Worm (Caenorhabditis elegans) whole organism, mixed stage, embryonic: ENCODE data around the gene col-180.
A peak's percentile ranks its signal among the peaks of the same experiment; 100 is the strongest.

ENCODE experiments used
- M03D4.4 ChIP-seq: sonication (generic microtip); optimal IDR thresholded peaks from 2 replicates; lab custom pipeline; 2017; ENCODE audit warnings: mild to moderate bottlenecking, missing genetic modification characterization, missing compliant biosample characterization
- bed-3 ChIP-seq: fragments of 200-800 bp; sonication (Bioruptor generic); optimal IDR thresholded peaks from 3 replicates; lab custom pipeline; 2018; ENCODE audit warnings: mild to moderate bottlenecking, missing genetic modification characterization, moderate library complexity, missing compliant biosample characterization
- blmp-1 ChIP-seq: fragments of 150-350 bp; optimal IDR thresholded peaks from 2 replicates; lab custom pipeline; 2014; ENCODE audit warnings: missing biosample characterization, missing genetic modification characterization
- ceh-39 ChIP-seq: fragments of 150-350 bp; optimal IDR thresholded peaks from 2 replicates; lab custom pipeline; 2014; ENCODE audit warnings: missing biosample characterization, missing genetic modification characterization
- ceh-43 ChIP-seq: fragments of 200-800 bp; sonication (Bioruptor generic); optimal IDR thresholded peaks from 2 replicates; lab custom pipeline; 2018; ENCODE audit warnings: mild to moderate bottlenecking, missing genetic modification characterization, moderate library complexity, missing compliant biosample characterization
- ceh-83 ChIP-seq: fragments of 200-800 bp; sonication (Bioruptor generic); optimal IDR thresholded peaks from 2 replicates; lab custom pipeline; 2018; ENCODE audit warnings: mild to moderate bottlenecking, missing genetic modification characterization, missing compliant biosample characterization
- ces-1 ChIP-seq: fragments of 150-350 bp; optimal IDR thresholded peaks from 2 replicates; lab custom pipeline; 2014; ENCODE audit warnings: missing biosample characterization, missing genetic modification reagents, missing genetic modification characterization
- cnd-1 ChIP-seq: fragments of 200-800 bp; sonication (Bioruptor generic); optimal IDR thresholded peaks from 2 replicates; lab custom pipeline; 2018; ENCODE audit warnings: mild to moderate bottlenecking, missing genetic modification characterization, missing compliant biosample characterization
- drap-1 ChIP-seq: fragments of 200-800 bp; sonication (Bioruptor generic); optimal IDR thresholded peaks from 3 replicates; lab custom pipeline; 2018; ENCODE audit warnings: mild to moderate bottlenecking, missing genetic modification characterization, missing compliant biosample characterization
- elt-3 ChIP-seq: fragments of 150-350 bp; optimal IDR thresholded peaks from 2 replicates; lab custom pipeline; 2014; ENCODE audit warnings: missing biosample characterization, missing genetic modification characterization
- flh-1 ChIP-seq: fragments of 200-800 bp; sonication (Bioruptor generic); optimal IDR thresholded peaks from 2 replicates; lab custom pipeline; 2018; ENCODE audit warnings: mild to moderate bottlenecking, missing genetic modification characterization, moderate library complexity, missing compliant biosample characterization
- ham-2 ChIP-seq: fragments of 200-800 bp; sonication (Bioruptor generic); optimal IDR thresholded peaks from 2 replicates; lab custom pipeline; 2018; ENCODE audit warnings: mild to moderate bottlenecking, missing genetic modification characterization, missing compliant biosample characterization
- hlh-1 ChIP-seq: fragments of 150-350 bp; optimal IDR thresholded peaks from 2 replicates; lab custom pipeline; 2014; ENCODE audit warnings: missing biosample characterization, missing genetic modification reagents, missing genetic modification characterization
- lin-13 ChIP-seq: fragments of 150-350 bp; optimal IDR thresholded peaks from 2 replicates; lab custom pipeline; 2014; ENCODE audit warnings: missing biosample characterization, missing genetic modification characterization
- lin-32 ChIP-seq: fragments of 200-800 bp; sonication (Bioruptor generic); optimal IDR thresholded peaks from 2 replicates; lab custom pipeline; 2018; ENCODE audit warnings: mild to moderate bottlenecking, missing genetic modification characterization, missing compliant biosample characterization
- lsy-2 ChIP-seq: fragments of 150-350 bp; optimal IDR thresholded peaks from 2 replicates; lab custom pipeline; 2014; ENCODE audit warnings: missing biosample characterization, missing genetic modification characterization
- mab-5 ChIP-seq: fragments of 150-350 bp; optimal IDR thresholded peaks from 2 replicates; lab custom pipeline; 2014; ENCODE audit warnings: missing biosample characterization, missing genetic modification characterization
- mep-1 ChIP-seq: fragments of 150-350 bp; optimal IDR thresholded peaks from 2 replicates; lab custom pipeline; 2017; ENCODE audit warnings: missing biosample characterization, missing genetic modification reagents, missing genetic modification characterization, inconsistent platforms
- nhr-12 ChIP-seq: fragments of 150-350 bp; optimal IDR thresholded peaks from 2 replicates; lab custom pipeline; 2014; ENCODE audit warnings: missing biosample characterization, missing genetic modification characterization
- nhr-2 ChIP-seq: fragments of 150-350 bp; optimal IDR thresholded peaks from 2 replicates; lab custom pipeline; 2014; ENCODE audit warnings: missing biosample characterization, missing genetic modification characterization
- nhr-76 ChIP-seq: sonication (generic microtip); optimal IDR thresholded peaks from 2 replicates; lab custom pipeline; 2017; ENCODE audit warnings: missing biosample characterization, missing genetic modification characterization
- pha-4 ChIP-seq: fragments of 150-350 bp; optimal IDR thresholded peaks from 2 replicates; lab custom pipeline; 2018; ENCODE audit warnings: missing biosample characterization, missing genetic modification reagents, missing genetic modification characterization
- sem-2 ChIP-seq: fragments of 200-800 bp; sonication (Bioruptor generic); optimal IDR thresholded peaks from 2 replicates; lab custom pipeline; 2018; ENCODE audit warnings: mild to moderate bottlenecking, missing genetic modification characterization, missing compliant biosample characterization
- snpc-4 ChIP-seq: fragments of 150-350 bp; optimal IDR thresholded peaks from 2 replicates; lab custom pipeline; 2014; ENCODE audit warnings: missing biosample characterization, missing genetic modification characterization
- sptf-1 ChIP-seq: sonication (generic microtip); optimal IDR thresholded peaks from 2 replicates; lab custom pipeline; 2017; ENCODE audit warnings: mild to moderate bottlenecking, missing genetic modification characterization, moderate library complexity, missing compliant biosample characterization
- tbx-8 ChIP-seq: fragments of 200-800 bp; sonication (Bioruptor generic); optimal IDR thresholded peaks from 2 replicates; lab custom pipeline; 2018; ENCODE audit warnings: mild to moderate bottlenecking, missing genetic modification characterization, moderate library complexity, missing compliant biosample characterization
- unc-120 ChIP-seq: sonication (generic microtip); optimal IDR thresholded peaks from 2 replicates; lab custom pipeline; 2017; ENCODE audit warnings: missing genetic modification characterization, missing compliant biosample characterization; ENCODE audit not compliant: poor library complexity, severe bottlenecking
- zip-8 ChIP-seq: fragments of 150-350 bp; optimal IDR thresholded peaks from 2 replicates; lab custom pipeline; 2014; ENCODE audit warnings: missing biosample characterization, missing genetic modification characterization
- ztf-11 ChIP-seq: fragments of 150-350 bp; optimal IDR thresholded peaks from 2 replicates; lab custom pipeline; 2014; ENCODE audit warnings: missing biosample characterization, missing genetic modification characterization

col-180 gene

ce11 chrX:11673063-11673759 is 38.9 kb downstream of the col-180 start:
- TF ChIP-seq zip-8 (tag; lab: Kevin White, UChicago) (no peak), blmp-1 (no peak), sem-2 (GFP tag; lab: Kevin White, UChicago) (no peak), ces-1 (GFP tag; lab: Kevin White, UChicago) (peak; percentile 65), lin-32 (GFP tag; lab: Kevin White, UChicago) (peak; percentile 85), mab-5 (tag; lab: Kevin White, UChicago) (no peak), lin-13 (tag; lab: Kevin White, UChicago) (no peak), bed-3 (GFP tag; lab: Kevin White, UChicago) (no peak), ham-2 (GFP tag; lab: Kevin White, UChicago) (no peak), tbx-8 (GFP tag; lab: Kevin White, UChicago) (no peak), sptf-1 (tag; lab: Kevin White, UChicago) (no peak), pha-4 (no peak), cnd-1 (tag; lab: Kevin White, UChicago) (peak; percentile 82)
- TF ChIP-seq, all 35 proteins: peak for 3

DNA sequence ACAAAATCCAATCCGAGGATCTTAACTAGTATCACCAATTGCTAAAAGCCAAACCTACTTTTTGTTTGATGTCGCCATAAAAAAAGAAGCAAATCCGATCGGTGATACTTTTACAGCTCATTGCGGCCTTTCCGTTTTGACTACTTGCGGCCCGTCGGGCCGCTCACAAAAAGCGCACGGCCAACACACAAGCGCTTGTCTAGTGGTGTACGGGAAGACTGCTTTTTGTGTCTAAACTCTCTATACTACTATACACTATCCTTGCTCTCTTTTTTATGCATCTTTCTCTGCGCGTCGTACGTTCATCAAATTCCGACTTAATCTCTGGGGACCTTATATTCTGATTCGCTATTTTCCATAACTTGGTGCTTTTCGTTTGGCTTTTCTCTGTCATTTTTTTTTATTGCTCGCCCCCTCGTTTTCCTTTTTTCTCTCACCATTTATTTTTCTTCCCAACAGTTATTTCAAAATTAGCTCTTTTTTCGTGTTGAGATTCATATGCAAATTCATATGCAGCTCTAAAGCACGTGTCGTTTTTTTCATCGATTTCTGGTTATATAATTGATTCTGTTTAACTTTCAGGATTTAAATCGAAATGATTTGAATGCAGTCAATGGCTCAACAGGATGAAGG is 45.4 kb downstream of the col-180 start, which contains the start of gene noca-2:
Gene noca-2 (plus strand): TSS at position 583 of the 633 bp plus-strand sequence.
- TF ChIP-seq ceh-43 (GFP tag; lab: Kevin White, UChicago) (no peak), elt-3 (tag; lab: Kevin White, UChicago) (no peak), ham-2 (GFP tag; lab: Kevin White, UChicago) (peak; percentile 83), hlh-1 (tag; lab: Kevin White, UChicago) (peak; percentile 23), snpc-4 (tag; lab: Kevin White, UChicago) (no peak), M03D4.4 (tag; lab: Kevin White, UChicago) (no peak), nhr-2 (no peak), unc-120 (tag; lab: Kevin White, UChicago) (peak; percentile 16), nhr-12 (tag; lab: Kevin White, UChicago) (no peak), lsy-2 (tag; lab: Kevin White, UChicago) (peak; percentile 25), sem-2 (GFP tag; lab: Kevin White, UChicago) (no peak), ceh-39 (tag; lab: Kevin White, UChicago) (no peak), bed-3 (GFP tag; lab: Kevin White, UChicago) (no peak), lin-32 (GFP tag; lab: Kevin White, UChicago) (no peak), blmp-1 (no peak), ces-1 (GFP tag; lab: Kevin White, UChicago) (peak; percentile 83), flh-1 (no peak), mep-1 (tag; lab: Kevin White, UChicago) (peak; percentile 12)

DNA sequence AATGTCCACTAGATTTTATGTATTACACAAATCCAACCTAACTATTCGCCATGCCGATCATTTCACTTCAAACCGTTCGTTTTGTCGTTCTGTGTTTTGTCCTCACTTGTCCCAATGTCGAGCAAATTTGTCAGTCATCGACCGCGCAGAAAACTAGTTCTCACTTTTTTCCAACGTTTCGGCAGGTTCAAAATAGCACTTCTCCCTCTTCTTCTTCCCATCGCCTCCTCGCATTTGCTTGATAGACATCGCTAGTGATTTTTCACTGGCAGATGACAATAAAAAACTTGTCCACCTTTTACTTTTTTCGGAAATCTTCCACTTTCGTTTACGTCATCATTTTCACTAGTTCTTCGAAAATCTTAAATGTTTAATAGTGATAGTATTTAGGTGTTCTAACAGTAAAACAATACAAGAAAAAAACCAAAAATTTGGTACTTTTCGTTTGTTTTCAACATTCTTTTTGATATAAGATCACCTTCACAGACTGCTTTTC is 46.5 kb downstream of the col-180 start:
- TF ChIP-seq unc-120 (tag; lab: Kevin White, UChicago) = no peak
- TF ChIP-seq nhr-76 = no peak
- TF ChIP-seq nhr-2 = no peak
- TF ChIP-seq ceh-39 (tag; lab: Kevin White, UChicago) = no peak
- no peak for TF ChIP-seq lsy-2 (tag; lab: Kevin White, UChicago)
- no peak for TF ChIP-seq ceh-83
- no peak for TF ChIP-seq mep-1 (tag; lab: Kevin White, UChicago)
- no peak for TF ChIP-seq elt-3 (tag; lab: Kevin White, UChicago)
- no peak for TF ChIP-seq hlh-1 (tag; lab: Kevin White, UChicago)
- TF ChIP-seq mab-5 (tag; lab: Kevin White, UChicago) = no peak
- TF ChIP-seq ztf-11 (tag; lab: Kevin White, UChicago) = no peak
- no peak for TF ChIP-seq ceh-43 (GFP tag; lab: Kevin White, UChicago)
- no peak for TF ChIP-seq drap-1
- TF ChIP-seq pha-4 = no peak
- TF ChIP-seq sptf-1 (tag; lab: Kevin White, UChicago) = no peak

ce11 chrX:11664184-11664583 is 47.9 kb downstream of the col-180 start:
- TF ChIP-seq lsy-2 (tag; lab: Kevin White, UChicago) (no peak), elt-3 (tag; lab: Kevin White, UChicago) (no peak), pha-4 (peak; percentile 43), unc-120 (tag; lab: Kevin White, UChicago) (no peak), ceh-39 (tag; lab: Kevin White, UChicago) (no peak), sptf-1 (tag; lab: Kevin White, UChicago) (no peak)
- TF ChIP-seq, all 35 proteins: peak for 1
